Worm (Caenorhabditis elegans): ENCODE data around the gene K07B1.4.

Gene K07B1.4

ce11 chrV:9338452-9338851 is 9.7 kb downstream of the K07B1.4 start (continued):
- TF ChIP-seq ztf-7 (tag; optimal IDR thresholded peaks at IDR 0.05), result no peak
- TF ChIP-seq nhr-111 (GFP tag; optimal IDR thresholded peaks at IDR 0.05), result no peak
- no peak for TF ChIP-seq gei-8 (GFP tag; optimal IDR thresholded peaks at IDR 0.05)
- no peak for TF ChIP-seq mdl-1 (tag; optimal IDR thresholded peaks at IDR 0.05)
- no peak for TF ChIP-seq ceh-28 (tag; optimal IDR thresholded peaks at IDR 0.05)
- peak; percentile 86 for TF ChIP-seq T26A8.4 (GFP tag; IDR thresholded peaks at IDR 0.05)
- no peak for TF ChIP-seq nhr-76 (tag; optimal IDR thresholded peaks at IDR 0.05)
- no peak; the same call in 1 of the 2 replicates for TF ChIP-seq zfp-3 (GFP tag; conservative IDR thresholded peaks at IDR 0.05)
- no peak for TF ChIP-seq zip-2 (tag; optimal IDR thresholded peaks at IDR 0.05)
- TF ChIP-seq ZK546.5 (tag; optimal IDR thresholded peaks at IDR 0.05), result no peak
- no peak for TF ChIP-seq ceh-82 (tag; optimal IDR thresholded peaks at IDR 0.05)
- TF ChIP-seq lin-1 (GFP tag; IDR thresholded peaks at IDR 0.05), result no peak
- TF ChIP-seq arid-1 (GFP tag; conservative IDR thresholded peaks at IDR 0.05), result no peak
- no peak for TF ChIP-seq skn-1 (tag; optimal IDR thresholded peaks at IDR 0.05)
- TF ChIP-seq nhr-41 (GFP tag; IDR thresholded peaks at IDR 0.05), result no peak
- 0 out of 2 replicates have a peak, but pooled peaks have one; percentile 31 for TF ChIP-seq F26F4.8 (GFP tag; conservative IDR thresholded peaks at IDR 0.05)
- TF ChIP-seq fos-1 (tag; optimal IDR thresholded peaks at IDR 0.05), result no peak
- TF ChIP-seq unc-130 (GFP tag; optimal IDR thresholded peaks at IDR 0.05), result no peak
- peak; percentile 31 for TF ChIP-seq sdz-12 (GFP tag; optimal IDR thresholded peaks at IDR 0.05)
- TF ChIP-seq ama-1 (optimal IDR thresholded peaks at IDR 0.05), result peak; percentile 96
- TF ChIP-seq lin-38 (GFP tag; IDR thresholded peaks at IDR 0.05), result peak; percentile 41; the same call in 1 of the 2 replicates
- TF ChIP-seq daf-19 (GFP tag; conservative IDR thresholded peaks at IDR 0.05), result no peak
- no peak for TF ChIP-seq lin-15B (tag; optimal IDR thresholded peaks at IDR 0.05)
- TF ChIP-seq F37D6.2 (tag; optimal IDR thresholded peaks at IDR 0.05), result no peak
- no peak for TF ChIP-seq ceh-32 (tag; optimal IDR thresholded peaks at IDR 0.05; ENCODE audit: poor library complexity)
- TF ChIP-seq nhr-25 (tag; optimal IDR thresholded peaks at IDR 0.05; ENCODE audit: borderline replicate concordance, insufficient read depth), result peak; percentile 24
- no peak for TF ChIP-seq Y5F2A.4 (GFP tag; optimal IDR thresholded peaks at IDR 0.05)
- TF ChIP-seq nhr-10 (tag; optimal IDR thresholded peaks at IDR 0.05), result no peak
- 0 out of 2 replicates have a peak, but pooled peaks have one; percentile 36 for TF ChIP-seq dmd-8 (GFP tag; IDR thresholded peaks at IDR 0.05)
- peak in 1 of 2 experiments; percentile 32 for TF ChIP-seq hif-1 (tag; optimal IDR thresholded peaks at IDR 0.05)
- no peak for TF ChIP-seq Y105C5A.15 (GFP tag; IDR thresholded peaks at IDR 0.05)
- TF ChIP-seq D1046.2 (GFP tag; IDR thresholded peaks at IDR 0.05), result peak; percentile 48; the same call in 1 of the 2 replicates
- no peak for TF ChIP-seq fkh-10 (GFP tag; optimal IDR thresholded peaks at IDR 0.05)
- no peak for TF ChIP-seq jun-1 (tag; optimal IDR thresholded peaks at IDR 0.05)
- no peak for TF ChIP-seq daf-8 (GFP tag; IDR thresholded peaks at IDR 0.05)
- no peak for TF ChIP-seq nhr-28 (tag; optimal IDR thresholded peaks at IDR 0.05)
- no peak for TF ChIP-seq Y48G9A.11 (GFP tag; IDR thresholded peaks at IDR 0.05)
- TF ChIP-seq Y75B8A.6 (GFP tag; IDR thresholded peaks at IDR 0.05), result no peak

ce11 chrV:9339292-9339691 is 10.5 kb downstream of the K07B1.4 start:
- TF ChIP-seq mdt-29 (GFP tag; IDR thresholded peaks at IDR 0.05), result 0 out of 2 replicates have a peak, but pooled peaks have one; percentile 37
- peak; percentile 69; the same call in 1 of the 2 replicates for TF ChIP-seq zfp-3 (GFP tag; conservative IDR thresholded peaks at IDR 0.05)
- TF ChIP-seq T26A8.4 (GFP tag; IDR thresholded peaks at IDR 0.05), result peak; percentile 65
- TF ChIP-seq mxl-2 (GFP tag; conservative IDR thresholded peaks at IDR 0.05), result peak; percentile 30; the same call in 1 of the 2 replicates
- TF ChIP-seq egl-43 (GFP tag; IDR thresholded peaks at IDR 0.05), result peak; percentile 81
- 0 out of 2 replicates have a peak, but pooled peaks have one; percentile 8 for TF ChIP-seq F26F4.8 (GFP tag; conservative IDR thresholded peaks at IDR 0.05)
- TF ChIP-seq lin-38 (GFP tag; IDR thresholded peaks at IDR 0.05), result peak; percentile 42; the same call in 1 of the 2 replicates
- TF ChIP-seq madf-5 (GFP tag; IDR thresholded peaks at IDR 0.05), result 0 out of 4 replicates have a peak, but pooled peaks of 1 of the 2 experiments have one; percentile 55
- TF ChIP-seq zip-11 (GFP tag; IDR thresholded peaks at IDR 0.05), result 0 out of 2 replicates have a peak, but pooled peaks have one; percentile 47
